Fruit fly (Drosophila melanogaster) whole organism, embryonic: ENCODE measurements around the gene CG6041.
A peak's percentile ranks its signal among the peaks of the same experiment; 100 is the strongest.

ENCODE experiments used
- CG10321 ChIP-seq: fragments of 200-800 bp; sonication (Bioruptor generic); IDR thresholded peaks from 2 replicates; pipeline ENCODE4 v1.3.6; 2022; ENCODE audit warnings: missing biosample characterization, missing genetic modification characterization
- CG10959 ChIP-seq: fragments of 200-800 bp; sonication (Bioruptor generic); IDR thresholded peaks from 2 replicates; pipeline ENCODE4 v1.3.6; 2022; ENCODE audit warnings: missing biosample characterization, missing genetic modification characterization
- CG10979 ChIP-seq: fragments of 200-800 bp; sonication (Bioruptor generic); optimal IDR thresholded peaks from 2 replicates; lab custom pipeline; 2018; ENCODE audit warnings: missing biosample characterization, mild to moderate bottlenecking, missing genetic modification characterization, moderate library complexity
- CG11560 ChIP-seq: fragments of 200-800 bp; sonication (Bioruptor generic); IDR thresholded peaks from 3 replicates; pipeline ENCODE4 v1.3.6; 2022; ENCODE audit warnings: missing biosample characterization, missing genetic modification characterization
- CG14014 ChIP-seq: fragments of 200-800 bp; sonication (Bioruptor generic); IDR thresholded peaks from 2 replicates; pipeline ENCODE4 v1.3.6; 2022; ENCODE audit warnings: missing biosample characterization, missing genetic modification characterization
- CG15269 ChIP-seq: fragments of 200-800 bp; sonication (Bioruptor generic); optimal IDR thresholded peaks from 2 replicates; lab custom pipeline; 2018; ENCODE audit warnings: missing biosample characterization, mild to moderate bottlenecking, missing genetic modification characterization, moderate library complexity
- CG15696 ChIP-seq: fragments of 200-800 bp; sonication (Bioruptor generic); optimal IDR thresholded peaks from 2 replicates; lab custom pipeline; 2019; ENCODE audit warnings: missing biosample characterization, mild to moderate bottlenecking, missing genetic modification characterization, moderate library complexity
- CG2889 ChIP-seq: fragments of 200-800 bp; sonication (Bioruptor generic); IDR thresholded peaks from 3 replicates; pipeline ENCODE4 v1.3.6; 2022; ENCODE audit warnings: missing biosample characterization, missing genetic modification characterization
- CG30020 ChIP-seq: fragments of 200-800 bp; optimal IDR thresholded peaks from 2 replicates; lab custom pipeline; 2019; ENCODE audit warnings: missing biosample characterization, mild to moderate bottlenecking, missing genetic modification characterization, moderate library complexity
- CG3726 ChIP-seq: fragments of 200-800 bp; sonication (Bioruptor generic); IDR thresholded peaks from 3 replicates; pipeline ENCODE4, ENCODE4 v1.3.6; 2022; ENCODE audit warnings: missing biosample characterization, missing genetic modification characterization
- CG4360 ChIP-seq: fragments of 200-800 bp; sonication (Bioruptor generic); IDR thresholded peaks from 2 replicates; pipeline ENCODE4 v1.3.6; 2022; ENCODE audit warnings: missing biosample characterization, missing genetic modification characterization
- CG6175 ChIP-seq: fragments of 200-800 bp; sonication (Bioruptor generic); IDR thresholded peaks from 3 replicates; pipeline ENCODE4 v1.3.6; 2022; ENCODE audit warnings: missing biosample characterization, missing genetic modification characterization
- CG7372 ChIP-seq: fragments of 200-800 bp; sonication (Bioruptor generic); IDR thresholded peaks from 2 replicates; pipeline ENCODE4 v1.3.6; 2022; ENCODE audit warnings: missing biosample characterization, missing genetic modification characterization
- CTCF ChIP-seq: fragments of 200-800 bp; sonication (Bioruptor generic); optimal IDR thresholded peaks from 2 replicates; lab custom pipeline; 2017; ENCODE audit warnings: missing biosample characterization, mild to moderate bottlenecking, missing genetic modification characterization, moderate library complexity
- CkIIα-i1 ChIP-seq: fragments of 200-800 bp; sonication (Bioruptor generic); IDR thresholded peaks from 2 replicates; pipeline ENCODE4 v1.3.6; 2022; ENCODE audit warnings: missing biosample characterization, missing genetic modification characterization
- Dp ChIP-seq: fragments of 200-800 bp; sonication (Bioruptor generic); optimal IDR thresholded peaks from 2 replicates; lab custom pipeline; 2018; ENCODE audit warnings: missing biosample characterization, mild to moderate bottlenecking, missing genetic modification characterization, moderate library complexity
- H15 ChIP-seq: fragments of 200-800 bp; sonication (Bioruptor generic); IDR thresholded peaks from 3 replicates; pipeline ENCODE4 v1.3.6; 2022; ENCODE audit warnings: missing biosample characterization, missing genetic modification characterization
- HmgD ChIP-seq: fragments of 200-800 bp; sonication (Bioruptor generic); optimal IDR thresholded peaks from 3 replicates; lab custom pipeline; 2016; ENCODE audit warnings: missing biosample characterization, missing genetic modification characterization
- Hr78 ChIP-seq, 2 experiments: fragments of 200-800 bp in 1 of 2; fragments of >200 bp in 1 of 2; sonication (Bioruptor generic) in 1 of 2; optimal IDR thresholded peaks; 2 replicates each; lab custom pipeline; 2017 to 2019; ENCODE audit warnings: missing biosample characterization in 2 of 2, missing genetic modification characterization in 2 of 2, mild to moderate bottlenecking in 1 of 2, moderate library complexity in 1 of 2
- Kr ChIP-seq: fragments of 200-800 bp; sonication (Bioruptor generic); optimal IDR thresholded peaks from 2 replicates; lab custom pipeline; 2017; ENCODE audit warnings: missing biosample characterization, mild to moderate bottlenecking, missing genetic modification characterization
- Med ChIP-seq: fragments of 200-800 bp; sonication (Bioruptor generic); peaks from one replicate; lab custom pipeline; 2016; ENCODE audit warnings: missing biosample characterization, missing genetic modification characterization, mild to moderate bottlenecking, inconsistent platforms, moderate library complexity
- Scr ChIP-seq: fragments of 200-800 bp; sonication (Bioruptor generic); IDR thresholded peaks from 2 replicates; pipeline ENCODE4 v1.3.6; 2022; ENCODE audit warnings: missing biosample characterization, missing genetic modification characterization; ENCODE audit not compliant: partially characterized antibody
- Side ChIP-seq: fragments of 200-800 bp; sonication (Bioruptor generic); optimal IDR thresholded peaks from 2 replicates; lab custom pipeline; 2016; ENCODE audit warnings: missing biosample characterization, missing genetic modification characterization
- Ssrp ChIP-seq: fragments of 200-800 bp; sonication (Bioruptor generic); optimal IDR thresholded peaks from 2 replicates; lab custom pipeline; 2018; ENCODE audit warnings: missing biosample characterization, mild to moderate bottlenecking, missing genetic modification characterization, moderate library complexity
- abd-A ChIP-seq: fragments of 200-800 bp; sonication (Bioruptor generic); optimal IDR thresholded peaks from 3 replicates; lab custom pipeline; 2019; ENCODE audit warnings: missing biosample characterization, mild to moderate bottlenecking, missing genetic modification characterization, moderate library complexity
- bigmax ChIP-seq: fragments of 200-800 bp; sonication (Bioruptor generic); optimal IDR thresholded peaks from 2 replicates; lab custom pipeline; 2018; ENCODE audit warnings: missing biosample characterization, mild to moderate bottlenecking, missing genetic modification characterization
- btn ChIP-seq: fragments of 200-800 bp; sonication (Bioruptor generic); optimal IDR thresholded peaks from 2 replicates; lab custom pipeline; 2016; ENCODE audit warnings: missing biosample characterization, missing genetic modification characterization
- chm ChIP-seq: fragments of 200-800 bp; sonication (Bioruptor generic); IDR thresholded peaks from 2 replicates; pipeline ENCODE4 v1.3.6; 2022; ENCODE audit warnings: missing biosample characterization, missing genetic modification characterization
- chn ChIP-seq: fragments of 200-800 bp; sonication (Bioruptor generic); optimal IDR thresholded peaks from 2 replicates; lab custom pipeline; 2016; ENCODE audit warnings: missing biosample characterization, missing genetic modification characterization
- ci ChIP-seq: fragments of 200-800 bp; sonication (Bioruptor generic); IDR thresholded peaks from 3 replicates; pipeline ENCODE4 v1.3.6; 2022; ENCODE audit warnings: missing biosample characterization, missing genetic modification characterization
- corto ChIP-seq: fragments of 200-800 bp; sonication (Bioruptor generic); optimal IDR thresholded peaks from 2 replicates; lab custom pipeline; 2016; ENCODE audit warnings: missing biosample characterization, mild to moderate bottlenecking, missing genetic modification characterization, moderate library complexity
- dan ChIP-seq: fragments of 200-800 bp; sonication (Bioruptor generic); IDR thresholded peaks from 2 replicates; pipeline ENCODE4 v1.3.6; 2022; ENCODE audit warnings: missing biosample characterization, missing genetic modification characterization
- dysf ChIP-seq: fragments of 200-800 bp; sonication (Bioruptor generic); IDR thresholded peaks from 3 replicates; pipeline ENCODE4 v1.3.6; 2022; ENCODE audit warnings: missing biosample characterization, missing genetic modification characterization
- fd96Cb ChIP-seq: fragments of 200-800 bp; sonication (Bioruptor generic); optimal IDR thresholded peaks from 2 replicates; lab custom pipeline; 2018; ENCODE audit warnings: missing biosample characterization, mild to moderate bottlenecking, missing genetic modification characterization, moderate library complexity
- hb ChIP-seq: fragments of 200-800 bp; sonication (Bioruptor generic); IDR thresholded peaks from 3 replicates; pipeline ENCODE4 v1.3.6; 2022; ENCODE audit warnings: missing biosample characterization, missing genetic modification characterization; ENCODE audit not compliant: partially characterized antibody
- lbe ChIP-seq: fragments of 200-800 bp; sonication (Bioruptor generic); optimal IDR thresholded peaks from 2 replicates; lab custom pipeline; 2016; ENCODE audit warnings: missing biosample characterization, mild to moderate bottlenecking, missing genetic modification characterization
- lilli ChIP-seq: fragments of 200-800 bp; sonication (Bioruptor generic); optimal IDR thresholded peaks from 3 replicates; lab custom pipeline; 2016; ENCODE audit warnings: missing biosample characterization, missing genetic modification characterization
- oc ChIP-seq: fragments of 200-800 bp; sonication (Bioruptor generic); optimal IDR thresholded peaks from 2 replicates; lab custom pipeline; 2018; ENCODE audit warnings: missing biosample characterization, mild to moderate bottlenecking, missing genetic modification characterization, moderate library complexity
- onecut ChIP-seq: fragments of 200-800 bp; sonication (Bioruptor generic); IDR thresholded peaks from 2 replicates; pipeline ENCODE4 v1.3.6; 2022; ENCODE audit warnings: missing biosample characterization, missing genetic modification characterization
- rib ChIP-seq: fragments of 200-800 bp; sonication (Bioruptor generic); IDR thresholded peaks from 2 replicates; pipeline ENCODE4 v1.3.6; 2022; ENCODE audit warnings: missing biosample characterization, missing genetic modification characterization
- sens ChIP-seq: fragments of 200-800 bp; sonication (Bioruptor generic); peaks from one replicate; lab custom pipeline; 2016; ENCODE audit warnings: missing biosample characterization, missing genetic modification characterization
- slou ChIP-seq: fragments of 200-800 bp; sonication (Bioruptor generic); optimal IDR thresholded peaks from 3 replicates; lab custom pipeline; 2016; ENCODE audit warnings: missing biosample characterization, missing genetic modification characterization
- sqz ChIP-seq: fragments of 200-800 bp; sonication (Bioruptor generic); optimal IDR thresholded peaks from 3 replicates; lab custom pipeline; 2018; ENCODE audit warnings: missing biosample characterization, mild to moderate bottlenecking, missing genetic modification characterization
- sr ChIP-seq: fragments of 200-800 bp; sonication (Bioruptor generic); IDR thresholded peaks from 3 replicates; pipeline ENCODE4 v1.3.6; 2022; ENCODE audit warnings: missing biosample characterization, missing genetic modification characterization
- stwl ChIP-seq: fragments of 200-800 bp; sonication (Bioruptor generic); optimal IDR thresholded peaks from 3 replicates; lab custom pipeline; 2018; ENCODE audit warnings: missing biosample characterization, mild to moderate bottlenecking, missing genetic modification characterization, moderate library complexity
- tap ChIP-seq: fragments of 200-800 bp; optimal IDR thresholded peaks from 3 replicates; lab custom pipeline; 2019; ENCODE audit warnings: missing biosample characterization, mild to moderate bottlenecking, missing genetic modification characterization, moderate library complexity
- zen ChIP-seq: fragments of 200-800 bp; sonication (Bioruptor generic); optimal IDR thresholded peaks from 3 replicates; lab custom pipeline; 2018; ENCODE audit warnings: missing biosample characterization, mild to moderate bottlenecking, missing genetic modification characterization, moderate library complexity

Gene CG6041

dm6 chrX:5901628-5902213 lies 46.2 kb upstream of the CG6041 start (continued):
- TF ChIP-seq rib (GFP tag; lab: Robert Waterston, UW): peak; percentile 73; the same call in 1 of the 2 replicates
- no peak; the same call in 1 of the 2 replicates for TF ChIP-seq onecut
- no peak for TF ChIP-seq CG2889 (GFP tag; lab: Robert Waterston, UW)

dm6 chrX:5902701-5903100 lies 45.3 kb upstream of the CG6041 start:
- peak; percentile 11; the same call in 1 of the 3 replicates for TF ChIP-seq CG2889 (GFP tag; lab: Robert Waterston, UW)
- peak; percentile 63 for TF ChIP-seq Med (GFP tag; lab: Kevin White, UChicago)
- TF ChIP-seq Scr: no peak
- TF ChIP-seq hb (GFP tag; lab: Robert Waterston, UW): no peak
- TF ChIP-seq dan (GFP tag; lab: Robert Waterston, UW): no peak
- TF ChIP-seq CkIIα-i1 (GFP tag; lab: Robert Waterston, UW): 0 out of 2 replicates have a peak, but pooled peaks have one; percentile 16
- TF ChIP-seq CG10979 (tag; lab: Kevin White, UChicago): no peak
- TF ChIP-seq CG3726 (GFP tag; lab: Robert Waterston, UW): 0 out of 3 replicates have a peak, but pooled peaks have one; percentile 33
- no peak for TF ChIP-seq stwl
- TF ChIP-seq sens (GFP tag; lab: Kevin White, UChicago): peak; percentile 41
- no peak for TF ChIP-seq Ssrp
- no peak for TF ChIP-seq CG15269 (tag; lab: Kevin White, UChicago)
- TF ChIP-seq lilli (GFP tag; lab: Kevin White, UChicago): peak; percentile 32
- no peak for TF ChIP-seq CG10959 (GFP tag; lab: Robert Waterston, UW)
- TF ChIP-seq chm: peak; percentile 44; the same call in 1 of the 2 replicates

dm6 chrX:5904377-5905085 lies 43.4 kb upstream of the CG6041 start:
- TF ChIP-seq CG11560 (tag; lab: Robert Waterston, UW) (no peak), fd96Cb (tag; lab: Kevin White, UChicago) (no peak), Side (GFP tag; lab: Kevin White, UChicago) (no peak), Hr78 (GFP tag; optimal IDR thresholded peaks at IDR 0.05; lab: Kevin White, UChicago) (peak in 1 of 2 experiments; percentile 15), CTCF (GFP tag; lab: Kevin White, UChicago) (no peak), CG15696 (tag; lab: Kevin White, UChicago) (no peak), CG30020 (no peak), HmgD (GFP tag; lab: Kevin White, UChicago) (no peak), CG7372 (no peak), Dp (GFP tag; lab: Kevin White, UChicago) (no peak), oc (tag; lab: Kevin White, UChicago) (peak; percentile 48), tap (no peak), CG4360 (GFP tag; lab: Robert Waterston, UW) (peak; percentile 50), lbe (GFP tag; lab: Kevin White, UChicago) (peak; percentile 24), CG10321 (GFP tag; lab: Robert Waterston, UW) (peak; percentile 70), abd-A (tag; lab: Kevin White, UChicago) (peak; percentile 88), btn (no peak), CG14014 (GFP tag; lab: Robert Waterston, UW) (no peak), zen (tag; lab: Kevin White, UChicago) (peak; percentile 2), sens (GFP tag; lab: Kevin White, UChicago) (peak; percentile 77), bigmax (no peak), sqz (GFP tag; lab: Kevin White, UChicago) (peak; percentile 11), slou (GFP tag; lab: Kevin White, UChicago) (no peak), dysf (GFP tag; lab: Robert Waterston, UW) (no peak), CG6175 (GFP tag; lab: Robert Waterston, UW) (no peak), chn (GFP tag; lab: Kevin White, UChicago) (no peak), sr (GFP tag; lab: Robert Waterston, UW) (no peak), H15 (GFP tag; lab: Robert Waterston, UW) (no peak), Kr (GFP tag; lab: Kevin White, UChicago) (peak; percentile 56), corto (GFP tag; lab: Kevin White, UChicago) (peak; percentile 63), ci (GFP tag; lab: Robert Waterston, UW) (0 out of 3 replicates have a peak, but pooled peaks have one; percentile 43)
